Worm (Caenorhabditis elegans): ENCODE data around the gene F38H12.5.

Gene F38H12.5

DNA sequence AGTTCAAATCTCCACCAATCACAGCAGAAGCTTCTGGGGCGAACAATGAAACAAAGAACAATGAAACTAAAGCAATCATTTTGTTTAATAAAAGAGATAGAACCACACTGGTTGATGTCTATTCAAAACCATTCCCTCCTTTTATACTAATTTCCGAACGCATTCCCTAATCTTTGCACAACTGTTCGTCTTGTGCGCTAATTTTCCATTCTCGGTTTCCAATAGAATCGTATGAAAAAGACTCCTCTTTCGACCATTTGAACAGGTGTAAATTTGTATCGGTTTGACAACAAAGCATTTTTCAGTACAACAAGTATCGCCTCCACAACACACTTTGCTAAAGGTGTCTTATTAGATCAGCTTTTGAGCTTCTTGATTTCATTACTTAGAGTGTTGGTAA is 33.2 kb upstream of the F38H12.5 start, which contains the start of gene T05B4.8:
Gene T05B4.8, minus strand, starts transcription at position 101 of the 400 bp plus-strand sequence.
- no peak for TF ChIP-seq elt-3 (tag; optimal IDR thresholded peaks at IDR 0.05)
- no peak for TF ChIP-seq nhr-76 (tag; optimal IDR thresholded peaks at IDR 0.05)
- TF ChIP-seq fos-1 (tag; optimal IDR thresholded peaks at IDR 0.05): no peak
- TF ChIP-seq R02D3.7 (tag; optimal IDR thresholded peaks at IDR 0.05): no peak
- no peak for TF ChIP-seq nhr-237 (tag; optimal IDR thresholded peaks at IDR 0.05)
- TF ChIP-seq nhr-12 (tag; optimal IDR thresholded peaks at IDR 0.05): no peak
- TF ChIP-seq mdl-1 (tag; optimal IDR thresholded peaks at IDR 0.05): no peak
- TF ChIP-seq ceh-9 (tag; optimal IDR thresholded peaks at IDR 0.05): no peak
- no peak for TF ChIP-seq pha-4 (tag; optimal IDR thresholded peaks at IDR 0.05)

DNA sequence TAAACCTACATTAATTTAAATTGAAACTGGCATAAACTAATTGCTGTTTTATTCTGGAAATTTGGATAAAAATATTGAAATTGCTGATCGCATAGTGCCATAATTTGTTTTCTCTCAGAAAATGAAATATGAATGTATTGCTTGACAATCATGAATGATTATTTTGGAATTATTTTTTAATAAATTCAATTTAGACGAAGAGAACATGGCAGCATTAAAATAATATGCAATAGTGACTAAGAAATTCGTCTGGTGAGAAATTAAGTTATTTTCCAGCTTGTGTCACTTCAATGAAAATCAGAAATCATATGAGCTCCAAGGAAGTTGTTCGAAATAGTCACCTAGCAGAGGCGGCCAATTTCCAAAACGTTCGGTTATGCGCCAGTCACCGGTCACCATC is 31.8 kb upstream of the F38H12.5 start, which contains the start of gene srw-133:
Gene srw-133, minus strand, starts transcription at position 101 of the 400 bp plus-strand sequence.
- TF ChIP-seq egl-5 (tag; optimal IDR thresholded peaks at IDR 0.05) (no peak), egl-27 (tag; optimal IDR thresholded peaks at IDR 0.05) (no peak), pha-4 (tag; optimal IDR thresholded peaks at IDR 0.05) (no peak)

DNA sequence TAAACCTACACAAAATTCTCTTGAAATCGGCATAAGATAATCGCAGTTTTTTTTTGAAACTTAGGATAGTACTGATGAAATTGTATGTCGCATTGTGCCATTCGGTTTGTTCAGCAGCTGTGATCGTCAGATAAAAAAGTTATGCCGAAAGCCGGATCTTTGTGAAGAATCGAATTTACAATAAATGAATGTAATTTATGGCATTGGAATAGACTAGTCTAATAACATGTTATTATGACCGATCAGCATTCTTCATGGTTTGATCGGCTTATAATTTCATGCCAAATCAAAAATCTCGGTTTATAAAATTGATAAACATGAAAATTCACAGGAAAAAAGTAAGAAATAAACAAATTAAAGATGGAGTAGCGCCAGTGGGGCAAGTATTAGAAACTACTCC is 29.7 kb upstream of the F38H12.5 start, which contains the start of gene srw-134:
Gene srw-134, minus strand, starts transcription at position 101 of the 400 bp plus-strand sequence.
- TF ChIP-seq ztf-11 (tag; optimal IDR thresholded peaks at IDR 0.05): no peak
- TF ChIP-seq mdl-1 (tag; optimal IDR thresholded peaks at IDR 0.05): no peak
- TF ChIP-seq sea-2 (GFP tag; optimal IDR thresholded peaks at IDR 0.05): no peak
- TF ChIP-seq pha-4 (tag; optimal IDR thresholded peaks at IDR 0.05): no peak
- no peak for TF ChIP-seq fkh-10 (GFP tag; optimal IDR thresholded peaks at IDR 0.05)
- TF ChIP-seq unc-39 (tag; optimal IDR thresholded peaks at IDR 0.05): no peak
- TF ChIP-seq jun-1 (tag; optimal IDR thresholded peaks at IDR 0.05): no peak
- no peak for TF ChIP-seq ceh-28 (tag; optimal IDR thresholded peaks at IDR 0.05)
- no peak for TF ChIP-seq nhr-76 (tag; optimal IDR thresholded peaks at IDR 0.05)
- TF ChIP-seq egl-5 (tag; optimal IDR thresholded peaks at IDR 0.05): no peak
- TF ChIP-seq lin-15B (tag; optimal IDR thresholded peaks at IDR 0.05): no peak
- no peak for TF ChIP-seq nhr-237 (tag; optimal IDR thresholded peaks at IDR 0.05)
- no peak for TF ChIP-seq fos-1 (tag; optimal IDR thresholded peaks at IDR 0.05)
- TF ChIP-seq nhr-43 (tag; optimal IDR thresholded peaks at IDR 0.05; ENCODE audit: poor library complexity, severe bottlenecking): no peak
- no peak for TF ChIP-seq elt-1 (tag; optimal IDR thresholded peaks at IDR 0.05)
- TF ChIP-seq nhr-23 (tag; optimal IDR thresholded peaks at IDR 0.05): no peak
- no peak for TF ChIP-seq skn-1 (tag; optimal IDR thresholded peaks at IDR 0.05)
- TF ChIP-seq unc-62 (GFP tag; optimal IDR thresholded peaks at IDR 0.05): no peak
- no peak for TF ChIP-seq daf-12 (tag; optimal IDR thresholded peaks at IDR 0.05)
- TF ChIP-seq nhr-12 (tag; optimal IDR thresholded peaks at IDR 0.05): no peak

DNA sequence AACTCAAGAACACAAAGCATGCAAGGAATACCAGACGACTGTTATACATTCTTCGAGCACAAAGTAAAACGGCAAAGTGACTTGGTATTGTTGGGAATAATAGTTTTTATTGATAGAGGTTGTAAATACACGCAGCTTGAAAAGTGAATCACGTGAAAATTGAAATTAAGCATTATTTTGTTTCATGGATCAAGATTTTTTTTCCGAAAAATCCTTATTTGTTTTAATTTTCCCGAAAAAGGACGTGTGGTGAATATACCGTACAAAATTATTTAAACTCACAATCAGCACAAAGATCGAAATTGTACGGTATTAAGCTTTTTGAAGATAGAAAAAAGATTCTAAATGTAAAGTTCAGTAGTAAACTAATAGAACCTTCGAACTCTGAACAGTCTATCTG is 27.0 kb upstream of the F38H12.5 start, which contains the start of gene clc-18:
Gene clc-18, minus strand, starts transcription at position 101 of the 400 bp plus-strand sequence.
- TF ChIP-seq ceh-16 (tag; optimal IDR thresholded peaks at IDR 0.05) (no peak), ceh-82 (tag; optimal IDR thresholded peaks at IDR 0.05) (no peak), tbx-2 (tag; optimal IDR thresholded peaks at IDR 0.05) (no peak), nhr-23 (tag; optimal IDR thresholded peaks at IDR 0.05) (no peak), nhr-28 (tag; optimal IDR thresholded peaks at IDR 0.05) (no peak), R02D3.7 (tag; optimal IDR thresholded peaks at IDR 0.05) (no peak), nhr-12 (tag; optimal IDR thresholded peaks at IDR 0.05) (no peak), nfya-1 (tag; optimal IDR thresholded peaks at IDR 0.05; ENCODE audit: insufficient read depth) (no peak), egl-27 (tag; optimal IDR thresholded peaks at IDR 0.05) (no peak), nhr-25 (tag; optimal IDR thresholded peaks at IDR 0.05) (no peak), lsy-12 (tag; optimal IDR thresholded peaks at IDR 0.05) (no peak), fos-1 (tag; optimal IDR thresholded peaks at IDR 0.05) (no peak), sea-2 (GFP tag; optimal IDR thresholded peaks at IDR 0.05) (no peak), ztf-11 (tag; optimal IDR thresholded peaks at IDR 0.05) (no peak), nhr-11 (tag; optimal IDR thresholded peaks at IDR 0.05) (no peak)

DNA sequence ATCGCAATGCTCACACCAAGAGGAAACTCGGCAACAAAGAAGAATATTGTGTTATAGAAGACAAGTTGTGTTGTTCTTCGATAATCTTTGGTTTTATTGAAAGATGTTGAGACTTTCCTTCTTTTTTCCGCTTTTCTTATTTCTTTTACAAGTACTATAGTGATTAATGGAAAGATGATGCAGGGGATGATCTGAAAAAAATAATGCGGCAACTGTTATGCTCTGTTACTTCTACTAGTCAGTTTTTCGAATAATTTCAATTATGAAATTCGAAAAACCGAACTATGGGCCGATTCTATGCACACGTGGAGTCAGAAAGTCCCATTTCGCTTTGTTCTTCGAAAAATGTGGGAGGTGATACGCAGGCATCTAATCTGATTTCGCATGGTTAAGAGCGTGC is 23.8 kb upstream of the F38H12.5 start:
- no peak for TF ChIP-seq snpc-4 (tag; optimal IDR thresholded peaks at IDR 0.05)
- no peak for TF ChIP-seq nhr-23 (tag; optimal IDR thresholded peaks at IDR 0.05)
- TF ChIP-seq ceh-82 (tag; optimal IDR thresholded peaks at IDR 0.05): no peak
- TF ChIP-seq jun-1 (tag; optimal IDR thresholded peaks at IDR 0.05): no peak
- TF ChIP-seq eor-1 (tag; optimal IDR thresholded peaks at IDR 0.05): no peak
- TF ChIP-seq ceh-28 (tag; optimal IDR thresholded peaks at IDR 0.05): no peak
- TF ChIP-seq mml-1 (tag; optimal IDR thresholded peaks at IDR 0.05): no peak
- no peak for TF ChIP-seq unc-39 (tag; optimal IDR thresholded peaks at IDR 0.05)
- TF ChIP-seq nhr-77 (tag; optimal IDR thresholded peaks at IDR 0.05): no peak
- TF ChIP-seq elt-3 (tag; optimal IDR thresholded peaks at IDR 0.05): no peak
- no peak for TF ChIP-seq unc-62 (GFP tag; optimal IDR thresholded peaks at IDR 0.05)
- no peak for TF ChIP-seq ama-1 (optimal IDR thresholded peaks at IDR 0.05)
- no peak for TF ChIP-seq pha-4 (tag; optimal IDR thresholded peaks at IDR 0.05)
- TF ChIP-seq nhr-76 (tag; optimal IDR thresholded peaks at IDR 0.05): no peak
- TF ChIP-seq daf-12 (tag; optimal IDR thresholded peaks at IDR 0.05): no peak
- no peak for TF ChIP-seq ztf-4 (tag; optimal IDR thresholded peaks at IDR 0.05)
- TF ChIP-seq fos-1 (tag; optimal IDR thresholded peaks at IDR 0.05): no peak
